Worm (Caenorhabditis elegans): ENCODE data around the gene puf-8.

The puf-8 gene

ce11 chrII:7326199-7326598 lies 28.2 kb upstream of the puf-8 start:
- TF ChIP-seq pbrm-1 (GFP tag; IDR thresholded peaks at IDR 0.05) (no peak), attf-3 (GFP tag; conservative IDR thresholded peaks at IDR 0.05) (no peak), xnd-1 (tag; optimal IDR thresholded peaks at IDR 0.05) (no peak), hlh-12 (tag; optimal IDR thresholded peaks at IDR 0.05) (no peak), ZK185.1 (tag; optimal IDR thresholded peaks at IDR 0.05; ENCODE audit: poor library complexity, severe bottlenecking) (no peak), nhr-80 (tag; optimal IDR thresholded peaks at IDR 0.05) (no peak), him-1 (tag; optimal IDR thresholded peaks at IDR 0.05) (no peak), madf-8 (GFP tag; conservative IDR thresholded peaks at IDR 0.05) (no peak), ceh-100 (GFP tag; IDR thresholded peaks at IDR 0.05) (no peak), F10E7.11 (tag; optimal IDR thresholded peaks at IDR 0.05) (no peak), lir-1 (GFP tag; conservative IDR thresholded peaks at IDR 0.05) (no peak), nhr-90 (tag; optimal IDR thresholded peaks at IDR 0.05) (no peak), hlh-26 (GFP tag; conservative IDR thresholded peaks at IDR 0.05) (no peak), repo-1 (tag; optimal IDR thresholded peaks at IDR 0.05) (no peak), fkh-3 (tag; optimal IDR thresholded peaks at IDR 0.05) (no peak), attf-5 (GFP tag; optimal IDR thresholded peaks at IDR 0.05) (no peak), lag-1 (GFP tag; IDR thresholded peaks at IDR 0.05) (no peak), nhr-27 (tag; optimal IDR thresholded peaks at IDR 0.05) (no peak), let-526 (GFP tag; IDR thresholded peaks at IDR 0.05) (no peak), madf-10 (tag; optimal IDR thresholded peaks at IDR 0.05) (no peak)

ce11 chrII:7325063-7325480 lies 27.0 kb upstream of the puf-8 start:
- no peak for TF ChIP-seq ccch-3 (GFP tag; optimal IDR thresholded peaks at IDR 0.05)
- TF ChIP-seq hrde-1 (tag; optimal IDR thresholded peaks at IDR 0.05; ENCODE audit: borderline replicate concordance): no peak
- TF ChIP-seq die-1 (tag; optimal IDR thresholded peaks at IDR 0.05): no peak
- TF ChIP-seq sptf-2 (GFP tag; optimal IDR thresholded peaks at IDR 0.05): no peak
- peak; percentile 32; the same call in 1 of the 2 replicates for TF ChIP-seq nfyb-1 (GFP tag; IDR thresholded peaks at IDR 0.05)
- no peak for TF ChIP-seq F52B5.7 (tag; optimal IDR thresholded peaks at IDR 0.05)
- TF ChIP-seq somi-1 (GFP tag; optimal IDR thresholded peaks at IDR 0.05): peak; percentile 51
- TF ChIP-seq ceh-27 (GFP tag; optimal IDR thresholded peaks at IDR 0.05): peak; percentile 5
- no peak for TF ChIP-seq attf-3 (GFP tag; conservative IDR thresholded peaks at IDR 0.05)
- TF ChIP-seq atf-7 (tag; optimal IDR thresholded peaks at IDR 0.05): peak; percentile 62
- peak; percentile 16 for TF ChIP-seq ZK185.1 (tag; optimal IDR thresholded peaks at IDR 0.05; ENCODE audit: poor library complexity, severe bottlenecking)
- no peak for TF ChIP-seq F10E7.11 (tag; optimal IDR thresholded peaks at IDR 0.05)
- no peak for TF ChIP-seq chd-7 (tag; optimal IDR thresholded peaks at IDR 0.05)
- TF ChIP-seq K12H6.12 (tag; optimal IDR thresholded peaks at IDR 0.05): peak; percentile 79

DNA sequence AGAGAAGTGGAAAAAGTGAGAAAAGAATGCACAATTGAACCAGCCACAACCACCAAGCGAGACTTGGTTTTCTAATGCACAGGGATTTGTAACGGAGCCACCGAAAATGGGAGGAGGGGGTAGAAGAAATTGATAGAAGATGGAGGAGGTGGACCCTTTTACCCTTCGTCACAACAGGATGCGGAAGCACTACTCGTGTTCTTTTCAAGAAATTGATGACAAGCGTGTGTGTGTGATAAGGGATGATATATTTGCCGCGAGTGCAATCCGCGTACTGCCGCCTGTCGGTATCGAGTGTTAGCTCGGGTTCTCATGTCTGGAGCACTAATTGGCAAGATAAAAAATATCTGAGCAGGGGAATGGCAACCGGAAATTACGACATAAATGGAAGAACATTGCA lies 25.9 kb upstream of the puf-8 start, which contains the start of gene F21D12.3:
Gene F21D12.3, minus strand, starts transcription at position 101 of the 400 bp plus-strand sequence.
- TF ChIP-seq hmg-20 (GFP tag; IDR thresholded peaks at IDR 0.05) (no peak), nfyb-1 (GFP tag; IDR thresholded peaks at IDR 0.05) (0 out of 2 replicates have a peak, but pooled peaks have one; percentile 33), egl-44 (GFP tag; IDR thresholded peaks at IDR 0.05) (no peak), ceh-58 (GFP tag; IDR thresholded peaks at IDR 0.05) (0 out of 2 replicates have a peak, but pooled peaks have one; percentile 32), F33H1.4 (GFP tag; IDR thresholded peaks at IDR 0.05) (0 out of 2 replicates have a peak, but pooled peaks have one; percentile 11), Y53G8AR.9 (GFP tag; conservative IDR thresholded peaks at IDR 0.05) (0 out of 2 replicates have a peak, but pooled peaks have one; percentile 24), lsl-1 (GFP tag; optimal IDR thresholded peaks at IDR 0.05) (no peak), ama-1 (optimal IDR thresholded peaks at IDR 0.05) (no peak), ama-1 (GFP tag; optimal IDR thresholded peaks at IDR 0.05) (no peak), K11D2.4 (GFP tag; IDR thresholded peaks at IDR 0.05) (no peak), atf-7 (tag; optimal IDR thresholded peaks at IDR 0.05) (no peak), bed-1 (GFP tag; IDR thresholded peaks at IDR 0.05) (no peak), chd-7 (tag; optimal IDR thresholded peaks at IDR 0.05) (peak; percentile 26), nhr-179 (tag; optimal IDR thresholded peaks at IDR 0.05) (no peak), attf-5 (GFP tag; optimal IDR thresholded peaks at IDR 0.05) (no peak), ccch-3 (GFP tag; optimal IDR thresholded peaks at IDR 0.05) (no peak), hlh-26 (GFP tag; conservative IDR thresholded peaks at IDR 0.05) (no peak), nhr-120 (GFP tag; IDR thresholded peaks at IDR 0.05) (no peak), rcor-1 (GFP tag; IDR thresholded peaks at IDR 0.05) (no peak), ztf-6 (GFP tag; IDR thresholded peaks at IDR 0.05) (no peak), snpc-4 (GFP tag; optimal IDR thresholded peaks at IDR 0.05) (no peak), snpc-4 (tag; optimal IDR thresholded peaks at IDR 0.05) (no peak), F52B5.7 (tag; optimal IDR thresholded peaks at IDR 0.05) (peak; percentile 27)

Data from whole organism, young adult.